In genomic region chr3L:1368201-1368617, dm6 we compare ENCODE assay signal across 1 fruit fly cellular context.
TF ChIP-seq lines count a peak whose summit lies in the region.

No protein-coding gene starts in this region.

TF ChIP-seq in whole organism, embryonic, 481 proteins besides CTCF, POLR2A, EP300 and RAD21 (continued from another document and continues in another):
- peak; percentile 65 for TF ChIP-seq CG13424 (tag; optimal IDR thresholded peaks at IDR 0.05; lab: Kevin White, UChicago)
- TF ChIP-seq gfzf (GFP tag; optimal IDR thresholded peaks at IDR 0.05; lab: Kevin White, UChicago), result no peak
- TF ChIP-seq HLHmδ (GFP tag; optimal IDR thresholded peaks at IDR 0.05; lab: Kevin White, UChicago), result no peak
- TF ChIP-seq Bgb (GFP tag; IDR thresholded peaks at IDR 0.05; lab: Robert Waterston, UW; ENCODE audit: partially characterized antibody), result no peak
- TF ChIP-seq CG34422 (GFP tag; IDR thresholded peaks at IDR 0.05; lab: Robert Waterston, UW), result peak; percentile 84
- peak; percentile 76 for TF ChIP-seq CG10267 (tag; optimal IDR thresholded peaks at IDR 0.05; lab: Kevin White, UChicago)
- TF ChIP-seq Tbp (GFP tag; optimal IDR thresholded peaks at IDR 0.05; lab: Kevin White, UChicago), result no peak
- TF ChIP-seq ewg (GFP tag; optimal IDR thresholded peaks at IDR 0.05; lab: Kevin White, UChicago), result peak; percentile 40
- TF ChIP-seq Antp (GFP tag; optimal IDR thresholded peaks at IDR 0.05; lab: Kevin White, UChicago), result peak; percentile 80
- peak; percentile 54 for TF ChIP-seq CG12659 (GFP tag; optimal IDR thresholded peaks at IDR 0.05; lab: Kevin White, UChicago)
- TF ChIP-seq Abd-B (GFP tag; optimal IDR thresholded peaks at IDR 0.05; lab: Kevin White, UChicago), result peak; percentile 68
- TF ChIP-seq slou (GFP tag; optimal IDR thresholded peaks at IDR 0.05; lab: Kevin White, UChicago), result peak; percentile 81
- no peak for TF ChIP-seq CG7987 (GFP tag; optimal IDR thresholded peaks at IDR 0.05; lab: Kevin White, UChicago)
- TF ChIP-seq CG34224 (GFP tag; IDR thresholded peaks at IDR 0.05; lab: Robert Waterston, UW; ENCODE audit: partially characterized antibody), result no peak
- peak; percentile 74 for TF ChIP-seq Hr3 (GFP tag; optimal IDR thresholded peaks at IDR 0.05; lab: Kevin White, UChicago)
- TF ChIP-seq BtbVII (GFP tag; optimal IDR thresholded peaks at IDR 0.05; lab: Kevin White, UChicago), result peak; percentile 43
- peak; percentile 59 for TF ChIP-seq Dip3 (GFP tag; optimal IDR thresholded peaks at IDR 0.05; lab: Kevin White, UChicago)
- no peak for TF ChIP-seq Dp (GFP tag; optimal IDR thresholded peaks at IDR 0.05; lab: Kevin White, UChicago)
- TF ChIP-seq CG6272 (GFP tag; IDR thresholded peaks at IDR 0.05; lab: Robert Waterston, UW), result peak; percentile 77
- peak; percentile 65 for TF ChIP-seq CG14710 (tag; optimal IDR thresholded peaks at IDR 0.05; lab: Kevin White, UChicago)
- peak; percentile 67 for TF ChIP-seq ERR (GFP tag; optimal IDR thresholded peaks at IDR 0.05; lab: Kevin White, UChicago)
- peak; percentile 46 for TF ChIP-seq CG12744 (GFP tag; optimal IDR thresholded peaks at IDR 0.05; lab: Kevin White, UChicago)
- peak; percentile 96 for TF ChIP-seq sens (GFP tag; lab: Kevin White, UChicago)
- peak; percentile 61 for TF ChIP-seq CG13894 (tag; optimal IDR thresholded peaks at IDR 0.05; lab: Kevin White, UChicago)
- no peak for TF ChIP-seq nerfin-2 (GFP tag; IDR thresholded peaks at IDR 0.05; lab: Robert Waterston, UW; ENCODE audit: partially characterized antibody)
- no peak for TF ChIP-seq Hr39 (optimal IDR thresholded peaks at IDR 0.05; lab: Kevin White, UChicago)
- TF ChIP-seq CG12104 (GFP tag; optimal IDR thresholded peaks at IDR 0.05; lab: Kevin White, UChicago), result peak; percentile 39
- no peak for TF ChIP-seq lov (optimal IDR thresholded peaks at IDR 0.05; lab: Kevin White, UChicago)
- peak; percentile 91 for TF ChIP-seq lov (GFP tag; IDR thresholded peaks at IDR 0.05; lab: Robert Waterston, UW)
- TF ChIP-seq jigr1 (GFP tag; IDR thresholded peaks at IDR 0.05; lab: Robert Waterston, UW), result no peak
- TF ChIP-seq vfl (GFP tag; optimal IDR thresholded peaks at IDR 0.05; lab: Kevin White, UChicago), result peak; percentile 36
- TF ChIP-seq klu (GFP tag; IDR thresholded peaks at IDR 0.05; lab: Robert Waterston, UW), result peak; percentile 60
- TF ChIP-seq Taf1 (GFP tag; IDR thresholded peaks at IDR 0.05; lab: Robert Waterston, UW), result peak; percentile 69
- TF ChIP-seq Fer1 (GFP tag; optimal IDR thresholded peaks at IDR 0.05; lab: Kevin White, UChicago), result peak; percentile 77
- peak; percentile 55 for TF ChIP-seq Ravus (GFP tag; IDR thresholded peaks at IDR 0.05; lab: Robert Waterston, UW)
- no peak; the same call in 1 of the 2 replicates for TF ChIP-seq CG13287 (GFP tag; IDR thresholded peaks at IDR 0.05; lab: Robert Waterston, UW; ENCODE audit: partially characterized antibody)
- peak; percentile 69 for TF ChIP-seq CG12391 (tag; optimal IDR thresholded peaks at IDR 0.05; lab: Kevin White, UChicago)
- TF ChIP-seq Doc3 (GFP tag; IDR thresholded peaks at IDR 0.05; lab: Robert Waterston, UW; ENCODE audit: partially characterized antibody), result no peak
- peak; percentile 48 for TF ChIP-seq CG3995 (GFP tag; optimal IDR thresholded peaks at IDR 0.05; lab: Kevin White, UChicago)
- TF ChIP-seq Fer2 (tag; optimal IDR thresholded peaks at IDR 0.05; lab: Kevin White, UChicago), result peak; percentile 57
- TF ChIP-seq ac (GFP tag; optimal IDR thresholded peaks at IDR 0.05; lab: Kevin White, UChicago), result peak; percentile 78
- TF ChIP-seq CG2678 (tag; optimal IDR thresholded peaks at IDR 0.05; lab: Kevin White, UChicago), result peak; percentile 83
- TF ChIP-seq Elba2 (GFP tag; optimal IDR thresholded peaks at IDR 0.05; lab: Kevin White, UChicago), result peak; percentile 76
- peak; percentile 54; the same call in 1 of the 2 replicates for TF ChIP-seq bowl (GFP tag; IDR thresholded peaks at IDR 0.05; lab: Robert Waterston, UW)
- TF ChIP-seq MBD-R2 (GFP tag; IDR thresholded peaks at IDR 0.05; lab: Robert Waterston, UW), result peak; percentile 59; the same call in 1 of the 2 replicates
- no peak for TF ChIP-seq fu2 (GFP tag; optimal IDR thresholded peaks at IDR 0.05; lab: Kevin White, UChicago)
- no peak for TF ChIP-seq CG10431 (GFP tag; optimal IDR thresholded peaks at IDR 0.05; lab: Kevin White, UChicago)
- peak; percentile 67 for TF ChIP-seq CG18619 (GFP tag; optimal IDR thresholded peaks at IDR 0.05; lab: Kevin White, UChicago)
- peak; percentile 75 for TF ChIP-seq unpg (GFP tag; optimal IDR thresholded peaks at IDR 0.05; lab: Kevin White, UChicago)
- peak; percentile 18 for TF ChIP-seq Nf-YC (tag; optimal IDR thresholded peaks at IDR 0.05; lab: Kevin White, UChicago)
- TF ChIP-seq CG5245 (GFP tag; optimal IDR thresholded peaks at IDR 0.05; lab: Kevin White, UChicago), result peak; percentile 40
- peak; percentile 80 for TF ChIP-seq Hmr (GFP tag; optimal IDR thresholded peaks at IDR 0.05; lab: Kevin White, UChicago)
- peak; percentile 87 for TF ChIP-seq CG10366 (GFP tag; IDR thresholded peaks at IDR 0.05; lab: Robert Waterston, UW)
- peak; percentile 24 for TF ChIP-seq sqz (GFP tag; optimal IDR thresholded peaks at IDR 0.05; lab: Kevin White, UChicago)
- peak; percentile 17 for TF ChIP-seq CG2116 (GFP tag; optimal IDR thresholded peaks at IDR 0.05; lab: Kevin White, UChicago)
- peak; percentile 76 for TF ChIP-seq ems (GFP tag; optimal IDR thresholded peaks at IDR 0.05; lab: Kevin White, UChicago)
- TF ChIP-seq pita (GFP tag; optimal IDR thresholded peaks at IDR 0.05; lab: Kevin White, UChicago), result no peak
- peak; percentile 27 for TF ChIP-seq CG6654 (GFP tag; optimal IDR thresholded peaks at IDR 0.05; lab: Kevin White, UChicago)
- no peak for TF ChIP-seq YL-1 (GFP tag; optimal IDR thresholded peaks at IDR 0.05; lab: Kevin White, UChicago)
- TF ChIP-seq Mad (GFP tag; optimal IDR thresholded peaks at IDR 0.05; lab: Kevin White, UChicago), result peak; percentile 66
- TF ChIP-seq Nf-YB (GFP tag; optimal IDR thresholded peaks at IDR 0.05; lab: Kevin White, UChicago), result peak; percentile 29
- no peak for TF ChIP-seq hbn (GFP tag; IDR thresholded peaks at IDR 0.05; lab: Robert Waterston, UW; ENCODE audit: partially characterized antibody)
- TF ChIP-seq Sry-β (GFP tag; optimal IDR thresholded peaks at IDR 0.05; lab: Kevin White, UChicago), result no peak
- TF ChIP-seq TFAM (GFP tag; optimal IDR thresholded peaks at IDR 0.05; lab: Kevin White, UChicago), result peak; percentile 18
- peak; percentile 50 for TF ChIP-seq Dek (tag; optimal IDR thresholded peaks at IDR 0.05; lab: Kevin White, UChicago)
- peak; percentile 73 to 92 for TF ChIP-seq eve (GFP tag; optimal IDR thresholded peaks at IDR 0.05; lab: Kevin White, UChicago)
- TF ChIP-seq CG4707 (GFP tag; optimal IDR thresholded peaks at IDR 0.05; lab: Kevin White, UChicago), result no peak
- TF ChIP-seq zen (tag; optimal IDR thresholded peaks at IDR 0.05; lab: Kevin White, UChicago), result peak; percentile 92
- peak; percentile 62 for TF ChIP-seq fd3F (GFP tag; optimal IDR thresholded peaks at IDR 0.05; lab: Kevin White, UChicago)
- TF ChIP-seq C15 (GFP tag; IDR thresholded peaks at IDR 0.05; lab: Robert Waterston, UW), result no peak
- peak; percentile 61 for TF ChIP-seq tx (GFP tag; optimal IDR thresholded peaks at IDR 0.05; lab: Kevin White, UChicago)
- TF ChIP-seq pfk (GFP tag; optimal IDR thresholded peaks at IDR 0.05; lab: Kevin White, UChicago), result no peak
- no peak for TF ChIP-seq Stat92E (GFP tag; optimal IDR thresholded peaks at IDR 0.05; lab: Kevin White, UChicago)
- peak; percentile 97 for TF ChIP-seq zfh1 (GFP tag; IDR thresholded peaks at IDR 0.05; lab: Robert Waterston, UW)
- TF ChIP-seq CG4404 (GFP tag; IDR thresholded peaks at IDR 0.05; lab: Robert Waterston, UW), result peak; percentile 97
- TF ChIP-seq CG18599 (GFP tag; optimal IDR thresholded peaks at IDR 0.05; lab: Kevin White, UChicago), result peak; percentile 88
- TF ChIP-seq gce (GFP tag; IDR thresholded peaks at IDR 0.05; lab: Robert Waterston, UW), result peak; percentile 66; the same call in 1 of the 3 replicates
- TF ChIP-seq Mes4 (GFP tag; optimal IDR thresholded peaks at IDR 0.05; lab: Kevin White, UChicago), result peak; percentile 65
- peak; percentile 51 for TF ChIP-seq CG10147 (GFP tag; optimal IDR thresholded peaks at IDR 0.05; lab: Kevin White, UChicago)
- TF ChIP-seq Opbp (GFP tag; IDR thresholded peaks at IDR 0.05; lab: Robert Waterston, UW; ENCODE audit: partially characterized antibody), result no peak
- peak; percentile 75 for TF ChIP-seq jumu (GFP tag; optimal IDR thresholded peaks at IDR 0.05; lab: Kevin White, UChicago)
- TF ChIP-seq CG6791 (GFP tag; IDR thresholded peaks at IDR 0.05; lab: Robert Waterston, UW; ENCODE audit: partially characterized antibody), result no peak
- TF ChIP-seq CG8478 (optimal IDR thresholded peaks at IDR 0.05; lab: Kevin White, UChicago), result no peak
- peak; percentile 57 for TF ChIP-seq sens-2 (GFP tag; IDR thresholded peaks at IDR 0.05; lab: Robert Waterston, UW)
- peak; percentile 14 for TF ChIP-seq trh (GFP tag; optimal IDR thresholded peaks at IDR 0.05; lab: Kevin White, UChicago)
- TF ChIP-seq cwo (GFP tag; optimal IDR thresholded peaks at IDR 0.05; lab: Kevin White, UChicago), result peak; percentile 80
- TF ChIP-seq CG4424 (GFP tag; optimal IDR thresholded peaks at IDR 0.05; lab: Kevin White, UChicago), result peak; percentile 87
- peak; percentile 60 for TF ChIP-seq NC2β (GFP tag; optimal IDR thresholded peaks at IDR 0.05; lab: Kevin White, UChicago)
- TF ChIP-seq ato (GFP tag; IDR thresholded peaks at IDR 0.05; lab: Robert Waterston, UW; ENCODE audit: partially characterized antibody), result no peak
- TF ChIP-seq CG9215 (GFP tag; IDR thresholded peaks at IDR 0.05; lab: Robert Waterston, UW), result peak; percentile 82
- TF ChIP-seq CG8290 (GFP tag; optimal IDR thresholded peaks at IDR 0.05; lab: Kevin White, UChicago), result peak; percentile 58
- peak in 1 of 2 experiments; percentile 89 for TF ChIP-seq CG8290 (tag; optimal IDR thresholded peaks at IDR 0.05; lab: Kevin White, UChicago)
- TF ChIP-seq pb (GFP tag; optimal IDR thresholded peaks at IDR 0.05; lab: Kevin White, UChicago), result peak; percentile 57
- peak; percentile 90 for TF ChIP-seq CG17328 (GFP tag; IDR thresholded peaks at IDR 0.05; lab: Robert Waterston, UW)
- TF ChIP-seq nmo (GFP tag; optimal IDR thresholded peaks at IDR 0.05; lab: Kevin White, UChicago), result peak; percentile 74
- peak; percentile 56 for TF ChIP-seq Neu2 (GFP tag; optimal IDR thresholded peaks at IDR 0.05; lab: Kevin White, UChicago; ENCODE audit: borderline replicate concordance)
- peak; percentile 38 for TF ChIP-seq CG14965 (GFP tag; optimal IDR thresholded peaks at IDR 0.05; lab: Kevin White, UChicago; ENCODE audit: borderline replicate concordance)
- TF ChIP-seq Myb (GFP tag; optimal IDR thresholded peaks at IDR 0.05; lab: Kevin White, UChicago), result peak; percentile 64
- TF ChIP-seq CG14860 (GFP tag; IDR thresholded peaks at IDR 0.05; lab: Robert Waterston, UW; ENCODE audit: partially characterized antibody), result no peak
- TF ChIP-seq dmrt11E (tag; optimal IDR thresholded peaks at IDR 0.05; lab: Kevin White, UChicago), result peak; percentile 86
- TF ChIP-seq Vsx1 (GFP tag; optimal IDR thresholded peaks at IDR 0.05; lab: Kevin White, UChicago), result no peak
- no peak for TF ChIP-seq ash1 (GFP tag; optimal IDR thresholded peaks at IDR 0.05; lab: Kevin White, UChicago)
- TF ChIP-seq CG4617 (GFP tag; optimal IDR thresholded peaks at IDR 0.05; lab: Kevin White, UChicago; ENCODE audit: borderline replicate concordance), result peak; percentile 46
- peak; percentile 68 for TF ChIP-seq CoRest (tag; optimal IDR thresholded peaks at IDR 0.05; lab: Kevin White, UChicago)
- peak; percentile 64 for TF ChIP-seq Adf1 (GFP tag; IDR thresholded peaks at IDR 0.05; lab: Robert Waterston, UW)
- peak; percentile 66 for TF ChIP-seq Ssrp (tag; optimal IDR thresholded peaks at IDR 0.05; lab: Kevin White, UChicago)
- peak; percentile 68 for TF ChIP-seq btn (GFP tag; optimal IDR thresholded peaks at IDR 0.05; lab: Kevin White, UChicago)
- TF ChIP-seq CG11560 (tag; IDR thresholded peaks at IDR 0.05; lab: Robert Waterston, UW), result peak; percentile 78; the same call in 2 of the 3 replicates
- peak; percentile 72 for TF ChIP-seq CG15269 (tag; optimal IDR thresholded peaks at IDR 0.05; lab: Kevin White, UChicago)
- TF ChIP-seq CrebB (tag; optimal IDR thresholded peaks at IDR 0.05; lab: Kevin White, UChicago), result peak; percentile 49
- TF ChIP-seq croc (GFP tag; conservative IDR thresholded peaks at IDR 0.05; lab: Robert Waterston, UW), result peak; percentile 79
- TF ChIP-seq Sin3A (optimal IDR thresholded peaks at IDR 0.05; lab: Kevin White, UChicago), result no peak
- no peak for TF ChIP-seq zf30C (GFP tag; optimal IDR thresholded peaks at IDR 0.05; lab: Kevin White, UChicago)
- TF ChIP-seq Chrac-16 (GFP tag; optimal IDR thresholded peaks at IDR 0.05; lab: Kevin White, UChicago), result peak; percentile 86
- TF ChIP-seq CG17361 (GFP tag; IDR thresholded peaks at IDR 0.05; lab: Robert Waterston, UW), result peak; percentile 83
- peak; percentile 78 for TF ChIP-seq pum (GFP tag; optimal IDR thresholded peaks at IDR 0.05; lab: Kevin White, UChicago)
- TF ChIP-seq Max (GFP tag; optimal IDR thresholded peaks at IDR 0.05; lab: Kevin White, UChicago), result peak; percentile 36
- TF ChIP-seq amos (GFP tag; IDR thresholded peaks at IDR 0.05; lab: Robert Waterston, UW; ENCODE audit: partially characterized antibody), result no peak
- TF ChIP-seq eyg (GFP tag; optimal IDR thresholded peaks at IDR 0.05; lab: Kevin White, UChicago), result peak; percentile 57
- peak; percentile 73 for TF ChIP-seq Sox102F (GFP tag; optimal IDR thresholded peaks at IDR 0.05; lab: Kevin White, UChicago)
- peak; percentile 81 for TF ChIP-seq lilli (GFP tag; optimal IDR thresholded peaks at IDR 0.05; lab: Kevin White, UChicago)
- no peak for TF ChIP-seq Lim3 (GFP tag; IDR thresholded peaks at IDR 0.05; lab: Robert Waterston, UW)
- peak; percentile 70 for TF ChIP-seq CG8944 (GFP tag; optimal IDR thresholded peaks at IDR 0.05; lab: Kevin White, UChicago)
- peak; percentile 56 for TF ChIP-seq CG1529 (GFP tag; optimal IDR thresholded peaks at IDR 0.05; lab: Kevin White, UChicago)
- TF ChIP-seq psq (GFP tag; optimal IDR thresholded peaks at IDR 0.05; lab: Kevin White, UChicago), result peak; percentile 36
- TF ChIP-seq Ets97D (GFP tag; optimal IDR thresholded peaks at IDR 0.05; lab: Kevin White, UChicago), result peak; percentile 62
- TF ChIP-seq tna (GFP tag; IDR thresholded peaks at IDR 0.05; lab: Robert Waterston, UW; ENCODE audit: partially characterized antibody), result no peak
- TF ChIP-seq CG14441 (GFP tag; IDR thresholded peaks at IDR 0.05; lab: Robert Waterston, UW), result peak; percentile 88
- peak; percentile 85 for TF ChIP-seq abd-A (tag; optimal IDR thresholded peaks at IDR 0.05; lab: Kevin White, UChicago)
- TF ChIP-seq exex (tag; optimal IDR thresholded peaks at IDR 0.05; lab: Kevin White, UChicago), result peak; percentile 62
